Fruit fly (Drosophila melanogaster) whole organism, embryonic: ENCODE data around the gene Surf1.

ENCODE experiments used
- Ada2b ChIP-seq: fragments of 200-800 bp; sonication (Bioruptor generic); IDR thresholded peaks from 2 replicates; pipeline ENCODE4 v1.3.6; 2022; ENCODE audit warnings: missing biosample characterization, missing genetic modification characterization
- Bgb ChIP-seq: fragments of 200-800 bp; sonication (Bioruptor generic); IDR thresholded peaks from 2 replicates; pipeline ENCODE4 v1.3.6; 2022; ENCODE audit warnings: missing biosample characterization, missing genetic modification characterization; ENCODE audit not compliant: partially characterized antibody
- CG11398 ChIP-seq: fragments of 200-800 bp; sonication (Bioruptor generic); optimal IDR thresholded peaks from 2 replicates; lab custom pipeline; 2016; ENCODE audit warnings: missing biosample characterization, missing genetic modification characterization
- CG12155 ChIP-seq: fragments of 200-800 bp; sonication (Bioruptor generic); optimal IDR thresholded peaks from 3 replicates; lab custom pipeline; 2016; ENCODE audit warnings: missing biosample characterization, missing genetic modification characterization
- CG12942 ChIP-seq: fragments of 200-800 bp; sonication (Bioruptor generic); optimal IDR thresholded peaks from 3 replicates; lab custom pipeline; 2016; ENCODE audit warnings: missing biosample characterization, missing genetic modification characterization
- CG13287 ChIP-seq: fragments of 200-800 bp; sonication (Bioruptor generic); IDR thresholded peaks from 2 replicates; pipeline ENCODE4 v1.3.6; 2022; ENCODE audit warnings: missing biosample characterization, missing genetic modification characterization; ENCODE audit not compliant: partially characterized antibody
- CG13894 ChIP-seq: fragments of 200-800 bp; sonication (Bioruptor generic); optimal IDR thresholded peaks from 3 replicates; lab custom pipeline; 2018; ENCODE audit warnings: missing biosample characterization, mild to moderate bottlenecking, missing genetic modification characterization, moderate library complexity
- CG15479 ChIP-seq: fragments of 200-800 bp; sonication (Bioruptor generic); optimal IDR thresholded peaks from 3 replicates; lab custom pipeline; 2019; ENCODE audit warnings: missing biosample characterization, mild to moderate bottlenecking, missing genetic modification characterization, moderate library complexity
- CG17385 ChIP-seq: fragments of 200-800 bp; sonication (Bioruptor generic); optimal IDR thresholded peaks from 3 replicates; lab custom pipeline; 2018; ENCODE audit warnings: missing biosample characterization, mild to moderate bottlenecking, missing genetic modification characterization
- CG17912 ChIP-seq: fragments of 200-800 bp; sonication (Bioruptor generic); optimal IDR thresholded peaks from 2 replicates; lab custom pipeline; 2018; ENCODE audit warnings: missing biosample characterization, mild to moderate bottlenecking, missing genetic modification characterization
- CG1792 ChIP-seq: fragments of 200-800 bp; sonication (Bioruptor generic); optimal IDR thresholded peaks from 2 replicates; lab custom pipeline; 2016; ENCODE audit warnings: missing biosample characterization, missing genetic modification characterization
- CG18599 ChIP-seq: fragments of 200-800 bp; sonication (Bioruptor generic); optimal IDR thresholded peaks from 3 replicates; lab custom pipeline; 2017; ENCODE audit warnings: missing biosample characterization, missing genetic modification characterization, mild to moderate bottlenecking, moderate library complexity, missing genetic modification reagents
- CG2116 ChIP-seq: fragments of 200-800 bp; sonication (Bioruptor generic); optimal IDR thresholded peaks from 3 replicates; lab custom pipeline; 2018; ENCODE audit warnings: missing biosample characterization, mild to moderate bottlenecking, missing genetic modification characterization
- CG2199 ChIP-seq: fragments of 200-800 bp; sonication (Bioruptor generic); IDR thresholded peaks from 3 replicates; pipeline ENCODE4 v1.3.6; 2022; ENCODE audit warnings: missing biosample characterization, missing genetic modification characterization
- CG2875 ChIP-seq: fragments of 200-800 bp; sonication (Bioruptor generic); optimal IDR thresholded peaks from 2 replicates; lab custom pipeline; 2017; ENCODE audit warnings: missing biosample characterization, mild to moderate bottlenecking, missing genetic modification characterization, missing genetic modification reagents
- CG4282 ChIP-seq: fragments of 200-800 bp; sonication (Bioruptor generic); optimal IDR thresholded peaks from 2 replicates; lab custom pipeline; 2016; ENCODE audit warnings: missing biosample characterization, missing genetic modification characterization
- CG6683 ChIP-seq: fragments of 200-800 bp; sonication (Bioruptor generic); optimal IDR thresholded peaks from 2 replicates; lab custom pipeline; 2017; ENCODE audit warnings: missing biosample characterization, mild to moderate bottlenecking, missing genetic modification characterization, missing genetic modification reagents
- CG6689 ChIP-seq: fragments of 200-800 bp; sonication (Bioruptor generic); IDR thresholded peaks from 2 replicates; pipeline ENCODE4 v1.3.6; 2022; ENCODE audit warnings: missing biosample characterization, missing genetic modification characterization
- CG7839 ChIP-seq: fragments of 200-800 bp; sonication (Bioruptor generic); optimal IDR thresholded peaks from 3 replicates; lab custom pipeline; 2018; ENCODE audit warnings: missing biosample characterization, mild to moderate bottlenecking, missing genetic modification characterization, moderate library complexity
- CG8478 ChIP-seq: fragments of >200 bp; optimal IDR thresholded peaks from 2 replicates; lab custom pipeline; 2018
- CG9437 ChIP-seq: fragments of 200-800 bp; sonication (Bioruptor generic); optimal IDR thresholded peaks from 2 replicates; lab custom pipeline; 2018; ENCODE audit warnings: missing biosample characterization, mild to moderate bottlenecking, missing genetic modification characterization
- Dip3 ChIP-seq: fragments of 200-800 bp; sonication (Bioruptor generic); optimal IDR thresholded peaks from 3 replicates; lab custom pipeline; 2016; ENCODE audit warnings: missing biosample characterization, missing genetic modification characterization
- Gsc ChIP-seq: fragments of 200-800 bp; sonication (Bioruptor generic); IDR thresholded peaks from 2 replicates; pipeline ENCODE4 v1.3.6; 2022; ENCODE audit warnings: missing biosample characterization, missing genetic modification characterization
- HLH4C ChIP-seq: fragments of 200-800 bp; sonication (Bioruptor generic); IDR thresholded peaks from 3 replicates; pipeline ENCODE4 v1.3.6; 2022; ENCODE audit warnings: missing biosample characterization, missing genetic modification characterization; ENCODE audit not compliant: partially characterized antibody
- HLHmδ ChIP-seq: fragments of 200-800 bp; sonication (Bioruptor generic); optimal IDR thresholded peaks from 2 replicates; lab custom pipeline; 2018; ENCODE audit warnings: missing biosample characterization, mild to moderate bottlenecking, missing genetic modification characterization, moderate library complexity
- Hey ChIP-seq: fragments of 200-800 bp; sonication (Bioruptor generic); optimal IDR thresholded peaks from 3 replicates; lab custom pipeline; 2018; ENCODE audit warnings: missing biosample characterization, mild to moderate bottlenecking, missing genetic modification characterization
- NK7.1 ChIP-seq: fragments of 200-800 bp; sonication (Bioruptor generic); optimal IDR thresholded peaks from 3 replicates; lab custom pipeline; 2016; ENCODE audit warnings: missing biosample characterization, missing genetic modification characterization
- PHDP ChIP-seq: fragments of 200-800 bp; sonication (Bioruptor generic); optimal IDR thresholded peaks from 3 replicates; lab custom pipeline; 2018; ENCODE audit warnings: missing biosample characterization, mild to moderate bottlenecking, missing genetic modification characterization, moderate library complexity
- Usf ChIP-seq: fragments of 200-800 bp; sonication (Bioruptor generic); optimal IDR thresholded peaks from 2 replicates; lab custom pipeline; 2017; ENCODE audit warnings: missing genotype, missing biosample characterization, missing genetic modification characterization
- YL-1 ChIP-seq: fragments of 200-800 bp; sonication (Bioruptor generic); optimal IDR thresholded peaks from 3 replicates; lab custom pipeline; 2017; ENCODE audit warnings: missing biosample characterization, mild to moderate bottlenecking, missing genetic modification characterization
- al ChIP-seq: fragments of 200-800 bp; sonication (Bioruptor generic); IDR thresholded peaks from 2 replicates; pipeline ENCODE4 v1.3.6; 2022; ENCODE audit warnings: missing biosample characterization, missing genetic modification characterization
- ap ChIP-seq: fragments of 200-800 bp; sonication (Bioruptor generic); IDR thresholded peaks from 2 replicates; pipeline ENCODE4 v1.3.6; 2022; ENCODE audit warnings: missing biosample characterization, missing genetic modification characterization
- bigmax ChIP-seq: fragments of 200-800 bp; sonication (Bioruptor generic); optimal IDR thresholded peaks from 2 replicates; lab custom pipeline; 2018; ENCODE audit warnings: missing biosample characterization, mild to moderate bottlenecking, missing genetic modification characterization
- cad ChIP-seq: fragments of >200 bp; optimal IDR thresholded peaks from 2 replicates; lab custom pipeline; 2017; ENCODE audit warnings: missing biosample characterization, missing genetic modification characterization
- chinmo ChIP-seq: fragments of 200-800 bp; sonication (Bioruptor generic); IDR thresholded peaks from 4 replicates; pipeline ENCODE4 v1.3.6; 2022; ENCODE audit warnings: missing biosample characterization, missing genetic modification characterization; ENCODE audit not compliant: partially characterized antibody
- crol ChIP-seq: fragments of 200-800 bp; sonication (Bioruptor generic); IDR thresholded peaks from 2 replicates; pipeline ENCODE4 v1.3.6; 2022; ENCODE audit warnings: missing biosample characterization, missing genetic modification characterization
- emc ChIP-seq: fragments of 200-800 bp; sonication (Bioruptor generic); optimal IDR thresholded peaks from 2 replicates; lab custom pipeline; 2016; ENCODE audit warnings: missing biosample characterization, missing genetic modification characterization
- ewg ChIP-seq: fragments of 200-800 bp; sonication (Bioruptor generic); optimal IDR thresholded peaks from 3 replicates; lab custom pipeline; 2017; ENCODE audit warnings: mild to moderate bottlenecking, missing biosample characterization, missing genetic modification reagents, missing genetic modification characterization
- gfzf ChIP-seq: fragments of 200-800 bp; sonication (Bioruptor generic); optimal IDR thresholded peaks from 2 replicates; lab custom pipeline; 2016; ENCODE audit warnings: missing biosample characterization, mild to moderate bottlenecking, missing genetic modification characterization, moderate library complexity
- gt ChIP-seq: fragments of 200-800 bp; sonication (Bioruptor generic); IDR thresholded peaks from 2 replicates; pipeline ENCODE4 v1.3.6; 2022; ENCODE audit warnings: missing biosample characterization, missing genetic modification characterization
- hbn ChIP-seq: fragments of 200-800 bp; sonication (Bioruptor generic); IDR thresholded peaks from 2 replicates; pipeline ENCODE4 v1.3.6; 2022; ENCODE audit warnings: missing biosample characterization, missing genetic modification characterization; ENCODE audit not compliant: partially characterized antibody
- lab ChIP-seq: fragments of 200-800 bp; sonication (Bioruptor generic); optimal IDR thresholded peaks from 3 replicates; lab custom pipeline; 2017; ENCODE audit warnings: missing biosample characterization, missing genetic modification characterization, mild to moderate bottlenecking, moderate library complexity, missing genetic modification reagents
- mirr ChIP-seq: fragments of 200-800 bp; sonication (Bioruptor generic); optimal IDR thresholded peaks from 3 replicates; lab custom pipeline; 2018; ENCODE audit warnings: missing biosample characterization, mild to moderate bottlenecking, missing genetic modification characterization
- nom ChIP-seq: fragments of 200-800 bp; sonication (Bioruptor generic); optimal IDR thresholded peaks from 2 replicates; lab custom pipeline; 2017; ENCODE audit warnings: missing biosample characterization, missing genetic modification characterization, mild to moderate bottlenecking, moderate library complexity, missing genetic modification reagents
- psq ChIP-seq: fragments of 200-800 bp; sonication (Bioruptor generic); optimal IDR thresholded peaks from 2 replicates; lab custom pipeline; 2017; ENCODE audit warnings: missing biosample characterization, missing genetic modification characterization
- sqz ChIP-seq: fragments of 200-800 bp; sonication (Bioruptor generic); optimal IDR thresholded peaks from 3 replicates; lab custom pipeline; 2018; ENCODE audit warnings: missing biosample characterization, mild to moderate bottlenecking, missing genetic modification characterization
- tap ChIP-seq: fragments of 200-800 bp; optimal IDR thresholded peaks from 3 replicates; lab custom pipeline; 2019; ENCODE audit warnings: missing biosample characterization, mild to moderate bottlenecking, missing genetic modification characterization, moderate library complexity
- tx ChIP-seq: fragments of 200-800 bp; sonication (Bioruptor generic); optimal IDR thresholded peaks from 2 replicates; lab custom pipeline; 2016; ENCODE audit warnings: missing biosample characterization, missing genetic modification characterization
- wek ChIP-seq: fragments of 200-800 bp; sonication (Bioruptor generic); optimal IDR thresholded peaks from 3 replicates; lab custom pipeline; 2018; ENCODE audit warnings: missing biosample characterization, mild to moderate bottlenecking, missing genetic modification characterization, moderate library complexity

Gene Surf1

dm6 chr3L:6968961-6969814 lies 11.0 kb downstream of the Surf1 start, which contains the start of the genes Mis12 and CG9953 (continued):
- no peak for TF ChIP-seq sqz (GFP tag; lab: Kevin White, UChicago)
- TF ChIP-seq NK7.1 (GFP tag; lab: Kevin White, UChicago): no peak
- peak; percentile 45 for TF ChIP-seq CG15479 (GFP tag; lab: Kevin White, UChicago)
- peak; percentile 92 for TF ChIP-seq CG9437
- TF ChIP-seq HLHmδ (GFP tag; lab: Kevin White, UChicago): no peak
- no peak for TF ChIP-seq cad (GFP tag; lab: Kevin White, UChicago)
- TF ChIP-seq hbn (GFP tag; lab: Robert Waterston, UW): no peak
- 0 out of 2 replicates have a peak, but pooled peaks have one; percentile 5 for TF ChIP-seq ap (GFP tag; lab: Robert Waterston, UW)
- no peak for TF ChIP-seq lab (GFP tag; lab: Kevin White, UChicago)
- TF ChIP-seq CG17385 (GFP tag; lab: Kevin White, UChicago): peak; percentile 42
- no peak for TF ChIP-seq CG6683 (GFP tag; lab: Kevin White, UChicago)
- TF ChIP-seq Ada2b: peak; percentile 17; the same call in 1 of the 2 replicates
- no peak for TF ChIP-seq CG2875 (GFP tag; lab: Kevin White, UChicago)
- TF ChIP-seq mirr (GFP tag; lab: Kevin White, UChicago): no peak
- no peak for TF ChIP-seq bigmax (GFP tag; lab: Kevin White, UChicago)
- TF ChIP-seq tap (tag; lab: Kevin White, UChicago): no peak
- no peak for TF ChIP-seq Dip3 (GFP tag; lab: Kevin White, UChicago)
- TF ChIP-seq CG7839 (tag; lab: Kevin White, UChicago): peak; percentile 45
- TF ChIP-seq CG4282 (GFP tag; lab: Kevin White, UChicago): no peak
- TF ChIP-seq nom (GFP tag; lab: Kevin White, UChicago): no peak
- TF ChIP-seq gt: no peak
- TF ChIP-seq wek (GFP tag; lab: Kevin White, UChicago): peak; percentile 72
- no peak for TF ChIP-seq crol
- no peak for TF ChIP-seq CG13894
- no peak for TF ChIP-seq CG12155 (GFP tag; lab: Kevin White, UChicago)
- no peak for TF ChIP-seq Hey (tag; lab: Kevin White, UChicago)
- TF ChIP-seq CG8478 (lab: Kevin White, UChicago): no peak
- TF ChIP-seq CG1792: no peak
- peak; percentile 67 for TF ChIP-seq gfzf (GFP tag; lab: Kevin White, UChicago)
- TF ChIP-seq chinmo (GFP tag; lab: Robert Waterston, UW): no peak
- TF ChIP-seq Usf (GFP tag; lab: Kevin White, UChicago): peak; percentile 20
- peak; percentile 70 for TF ChIP-seq CG6689 (GFP tag; lab: Robert Waterston, UW)
- no peak for TF ChIP-seq CG17912 (GFP tag; lab: Kevin White, UChicago)
- no peak for TF ChIP-seq ewg (GFP tag; lab: Kevin White, UChicago)
- no peak for TF ChIP-seq psq
- no peak for TF ChIP-seq CG13287 (GFP tag; lab: Robert Waterston, UW)
- no peak for TF ChIP-seq emc (GFP tag; lab: Kevin White, UChicago)
- TF ChIP-seq HLH4C (GFP tag; lab: Robert Waterston, UW): no peak
- TF ChIP-seq CG18599 (GFP tag; lab: Kevin White, UChicago): no peak
- TF ChIP-seq Bgb (GFP tag; lab: Robert Waterston, UW): no peak
- TF ChIP-seq YL-1 (GFP tag; lab: Kevin White, UChicago): no peak
- peak; percentile 9 for TF ChIP-seq CG2116 (GFP tag; lab: Kevin White, UChicago)
- TF ChIP-seq CG11398 (GFP tag; lab: Kevin White, UChicago): no peak
- no peak for TF ChIP-seq CG12942
- peak; percentile 42 for TF ChIP-seq PHDP (tag; lab: Kevin White, UChicago)
- no peak for TF ChIP-seq CG2199 (GFP tag; lab: Robert Waterston, UW)
- TF ChIP-seq Gsc (GFP tag; lab: Robert Waterston, UW): no peak
- TF ChIP-seq tx: no peak
- no peak for TF ChIP-seq al
